Worm (Caenorhabditis elegans) whole organism, L3 larva: ENCODE data around the gene B0250.8.
A peak's percentile ranks its signal among the peaks of the same experiment; 100 is the strongest.

ENCODE experiments used
- R02D3.7 ChIP-seq: fragments of 150-350 bp; optimal IDR thresholded peaks from 2 replicates; lab custom pipeline; 2014; ENCODE audit warnings: missing biosample characterization, missing genetic modification characterization
- ZK546.5 ChIP-seq: sonication (generic microtip); optimal IDR thresholded peaks from 2 replicates; lab custom pipeline; 2017; ENCODE audit warnings: missing biosample characterization, missing genetic modification characterization
- aly-2 ChIP-seq: fragments of 150-350 bp; optimal IDR thresholded peaks from 2 replicates; lab custom pipeline; 2014; ENCODE audit warnings: missing biosample characterization, missing genetic modification characterization
- ama-1 ChIP-seq: fragments of 150-350 bp; optimal IDR thresholded peaks from 2 replicates; lab custom pipeline; 2018
- ceh-16 ChIP-seq: sonication (generic microtip); optimal IDR thresholded peaks from 2 replicates; lab custom pipeline; 2017; ENCODE audit warnings: missing biosample characterization, missing genetic modification characterization
- ceh-28 ChIP-seq: fragments of 150-350 bp; optimal IDR thresholded peaks from 2 replicates; lab custom pipeline; 2014; ENCODE audit warnings: missing biosample characterization, missing genetic modification reagents, missing genetic modification characterization
- ceh-82 ChIP-seq: fragments of 150-350 bp; optimal IDR thresholded peaks from 2 replicates; lab custom pipeline; 2014; ENCODE audit warnings: missing biosample characterization, missing genetic modification characterization
- ceh-9 ChIP-seq: sonication (generic microtip); optimal IDR thresholded peaks from 2 replicates; lab custom pipeline; 2018; ENCODE audit warnings: missing biosample characterization, missing genetic modification characterization
- daf-12 ChIP-seq: fragments of 150-350 bp; optimal IDR thresholded peaks from 2 replicates; lab custom pipeline; 2014; ENCODE audit warnings: missing biosample characterization, missing genetic modification reagents, missing genetic modification characterization
- egl-27 ChIP-seq: sonication (generic microtip); optimal IDR thresholded peaks from 4 replicates; lab custom pipeline; 2017; ENCODE audit warnings: missing biosample characterization, missing genetic modification reagents, missing genetic modification characterization
- egl-5 ChIP-seq: fragments of 150-350 bp; optimal IDR thresholded peaks from 2 replicates; lab custom pipeline; 2017; ENCODE audit warnings: missing biosample characterization, missing genetic modification reagents, missing genetic modification characterization, inconsistent platforms
- elt-1 ChIP-seq: fragments of 150-350 bp; optimal IDR thresholded peaks from 2 replicates; lab custom pipeline; 2014; ENCODE audit warnings: missing biosample characterization, missing genetic modification characterization
- elt-2 ChIP-seq: sonication (generic microtip); optimal IDR thresholded peaks from 2 replicates; lab custom pipeline; 2016; ENCODE audit warnings: missing genetic modification reagents, mild to moderate bottlenecking, missing genetic modification characterization, missing compliant biosample characterization
- elt-3 ChIP-seq, 3 experiments: fragments of 150-350 bp in 1 of 3; sonication (generic microtip) in 2 of 3; optimal IDR thresholded peaks; 2 replicates in 2 of 3; 4 replicates in 1 of 3; lab custom pipeline; 2014 to 2017; ENCODE audit warnings: missing biosample characterization in 3 of 3, missing genetic modification characterization in 3 of 3
- eor-1 ChIP-seq, 2 experiments: fragments of 150-350 bp; optimal IDR thresholded peaks; 2 replicates each; lab custom pipeline; 2014 to 2018; ENCODE audit warnings: missing biosample characterization in 2 of 2, missing genetic modification characterization in 2 of 2
- fkh-10 ChIP-seq: sonication (generic microtip); optimal IDR thresholded peaks from 2 replicates; lab custom pipeline; 2017; ENCODE audit warnings: missing biosample characterization, missing genetic modification reagents, missing genetic modification characterization
- fkh-2 ChIP-seq: fragments of 150-350 bp; optimal IDR thresholded peaks from 2 replicates; lab custom pipeline; 2014; ENCODE audit warnings: missing biosample characterization, missing genetic modification reagents, missing genetic modification characterization
- fos-1 ChIP-seq: fragments of 150-350 bp; optimal IDR thresholded peaks from 2 replicates; lab custom pipeline; 2014; ENCODE audit warnings: missing biosample characterization, missing genetic modification characterization
- hmg-11 ChIP-seq: sonication (generic microtip); optimal IDR thresholded peaks from 2 replicates; lab custom pipeline; 2016; ENCODE audit warnings: missing genetic modification characterization, missing compliant biosample characterization
- jun-1 ChIP-seq: fragments of 150-350 bp; optimal IDR thresholded peaks from 2 replicates; lab custom pipeline; 2014; ENCODE audit warnings: missing biosample characterization, missing genetic modification reagents, missing genetic modification characterization
- lin-15B ChIP-seq: fragments of 150-350 bp; optimal IDR thresholded peaks from 2 replicates; lab custom pipeline; 2014; ENCODE audit warnings: missing biosample characterization, missing genetic modification characterization
- lin-39 ChIP-seq: fragments of 150-350 bp; optimal IDR thresholded peaks from 2 replicates; lab custom pipeline; 2018; ENCODE audit warnings: missing biosample characterization, missing genetic modification reagents, missing genetic modification characterization
- lsy-12 ChIP-seq: sonication (generic microtip); optimal IDR thresholded peaks from 2 replicates; lab custom pipeline; 2016; ENCODE audit warnings: mild to moderate bottlenecking, missing genetic modification characterization, missing compliant biosample characterization
- mml-1 ChIP-seq: fragments of 150-350 bp; sonication (generic microtip); optimal IDR thresholded peaks from 3 replicates; lab custom pipeline; 2014; ENCODE audit warnings: missing biosample characterization, missing genetic modification characterization
- nfya-1 ChIP-seq: sonication (generic microtip); optimal IDR thresholded peaks from 2 replicates; lab custom pipeline; 2017; ENCODE audit warnings: missing genetic modification characterization, mild to moderate bottlenecking, missing compliant biosample characterization, antibody characterized with exemption, moderate library complexity; ENCODE audit not compliant: insufficient read depth
- nhr-12 ChIP-seq: fragments of 150-350 bp; optimal IDR thresholded peaks from 2 replicates; lab custom pipeline; 2014; ENCODE audit warnings: missing biosample characterization, missing genetic modification characterization
- nhr-23 ChIP-seq: fragments of 150-350 bp; optimal IDR thresholded peaks from 2 replicates; lab custom pipeline; 2014; ENCODE audit warnings: missing biosample characterization, missing genetic modification reagents, missing genetic modification characterization
- nhr-237 ChIP-seq: fragments of 150-350 bp; optimal IDR thresholded peaks from 2 replicates; lab custom pipeline; 2014; ENCODE audit warnings: missing biosample characterization, missing genetic modification characterization
- nhr-25 ChIP-seq: sonication (generic microtip); optimal IDR thresholded peaks from 2 replicates; lab custom pipeline; 2017; ENCODE audit warnings: missing biosample characterization, missing genetic modification characterization
- nhr-28 ChIP-seq: fragments of 150-350 bp; optimal IDR thresholded peaks from 2 replicates; lab custom pipeline; 2014; ENCODE audit warnings: missing biosample characterization, missing genetic modification characterization
- nhr-43 ChIP-seq: sonication (generic microtip); optimal IDR thresholded peaks from 2 replicates; lab custom pipeline; 2016; ENCODE audit warnings: mild to moderate bottlenecking, missing genetic modification characterization, missing compliant biosample characterization; ENCODE audit not compliant: poor library complexity, severe bottlenecking
- nhr-67 ChIP-seq: fragments of 150-350 bp; optimal IDR thresholded peaks from 2 replicates; lab custom pipeline; 2014; ENCODE audit warnings: missing biosample characterization, missing genetic modification characterization
- nhr-76 ChIP-seq: fragments of 150-350 bp; sonication (generic microtip); optimal IDR thresholded peaks from 5 replicates; lab custom pipeline; 2014; ENCODE audit warnings: missing biosample characterization, missing genetic modification characterization
- nhr-77 ChIP-seq: fragments of 150-350 bp; optimal IDR thresholded peaks from 2 replicates; lab custom pipeline; 2014; ENCODE audit warnings: missing biosample characterization, missing genetic modification characterization
- pha-4 ChIP-seq: fragments of 150-350 bp; optimal IDR thresholded peaks from 2 replicates; lab custom pipeline; 2014; ENCODE audit warnings: missing biosample characterization, missing genetic modification reagents, missing genetic modification characterization
- pqm-1 ChIP-seq: fragments of 150-350 bp; optimal IDR thresholded peaks from 2 replicates; lab custom pipeline; 2017; ENCODE audit warnings: missing biosample characterization, missing genetic modification characterization, inconsistent platforms
- sea-2 ChIP-seq: fragments of 150-350 bp; sonication (generic microtip); optimal IDR thresholded peaks from 4 replicates; lab custom pipeline; 2014; ENCODE audit warnings: missing biosample characterization, missing genetic modification reagents, missing genetic modification characterization
- skn-1 ChIP-seq: fragments of 150-350 bp; optimal IDR thresholded peaks from 2 replicates; lab custom pipeline; 2014; ENCODE audit warnings: missing biosample characterization, missing genetic modification characterization
- snpc-4 ChIP-seq: fragments of 150-350 bp; optimal IDR thresholded peaks from 2 replicates; lab custom pipeline; 2014; ENCODE audit warnings: missing biosample characterization, missing genetic modification characterization
- tbx-2 ChIP-seq: sonication (generic microtip); optimal IDR thresholded peaks from 2 replicates; lab custom pipeline; 2016; ENCODE audit warnings: mild to moderate bottlenecking, missing genetic modification characterization, missing compliant biosample characterization
- unc-39 ChIP-seq: sonication (generic microtip); optimal IDR thresholded peaks from 4 replicates; lab custom pipeline; 2017; ENCODE audit warnings: missing biosample characterization, missing genetic modification characterization
- unc-62 ChIP-seq: fragments of 150-350 bp; sonication (generic microtip); optimal IDR thresholded peaks from 4 replicates; lab custom pipeline; 2014; ENCODE audit warnings: missing biosample characterization, missing genetic modification reagents, missing genetic modification characterization
- zag-1 ChIP-seq: fragments of 150-350 bp; optimal IDR thresholded peaks from 2 replicates; lab custom pipeline; 2014; ENCODE audit warnings: missing biosample characterization, missing genetic modification characterization
- ztf-11 ChIP-seq: fragments of 150-350 bp; optimal IDR thresholded peaks from 2 replicates; lab custom pipeline; 2014; ENCODE audit warnings: missing biosample characterization, missing genetic modification characterization
- ztf-4 ChIP-seq: fragments of 150-350 bp; optimal IDR thresholded peaks from 2 replicates; lab custom pipeline; 2014; ENCODE audit warnings: missing biosample characterization, missing genetic modification characterization

B0250.8 gene

ce11 chrV:20486549-20486948 lies 16.3 kb upstream of the B0250.8 start:
- no peak for TF ChIP-seq nhr-23 (tag; lab: Kevin White, UChicago)
- peak; percentile 16 for TF ChIP-seq nfya-1 (tag; lab: Kevin White, UChicago)
- no peak for TF ChIP-seq elt-2
- no peak for TF ChIP-seq ztf-4 (tag; lab: Kevin White, UChicago)

- TF ChIP-seq nhr-76 (tag; lab: Kevin White, UChicago), result no peak
Observed at ce11 chrV:20485285-20485684, 15.0 kb upstream of the B0250.8 start, which contains the start of gene dhcr-7. TSS of gene dhcr-7 (minus strand) at chrV:20485385.

ce11 chrV:20480790-20481189 lies 10.5 kb upstream of the B0250.8 start:
- TF ChIP-seq nhr-12 (tag; lab: Kevin White, UChicago) (no peak), unc-39 (no peak), fkh-10 (GFP tag; lab: Kevin White, UChicago) (no peak), ZK546.5 (tag; lab: Kevin White, UChicago) (no peak), pqm-1 (no peak), jun-1 (no peak), zag-1 (tag; lab: Kevin White, UChicago) (no peak), R02D3.7 (tag; lab: Kevin White, UChicago) (no peak), ceh-82 (tag; lab: Kevin White, UChicago) (no peak), elt-1 (tag; lab: Kevin White, UChicago) (no peak), snpc-4 (tag; lab: Kevin White, UChicago) (no peak), elt-2 (no peak), nhr-67 (tag; lab: Kevin White, UChicago) (no peak), ceh-16 (no peak)

ce11 chrV:20479013-20479739 lies 8.9 kb upstream of the B0250.8 start, which contains the start of the genes calf-1 and rpl-2:
TSS of gene calf-1 (minus strand) at chrV:20479089.
TSS of gene rpl-2 (plus strand) at chrV:20479689.
- TF ChIP-seq ZK546.5 (tag; lab: Kevin White, UChicago) (no peak), nhr-237 (tag; lab: Kevin White, UChicago) (no peak), eor-1 (tag; optimal IDR thresholded peaks at IDR 0.05; lab: Kevin White, UChicago) (no peak), ceh-28 (tag; lab: Kevin White, UChicago) (peak; percentile 46), sea-2 (GFP tag; lab: Kevin White, UChicago) (no peak), unc-39 (no peak), nhr-12 (tag; lab: Kevin White, UChicago) (no peak), mml-1 (no peak), egl-5 (tag; lab: Kevin White, UChicago) (no peak), ztf-4 (tag; lab: Kevin White, UChicago) (no peak), ceh-16 (no peak), nfya-1 (tag; lab: Kevin White, UChicago) (peak; percentile 79), ama-1 (lab: Kevin White, UChicago) (peak; percentile 18), nhr-28 (tag; lab: Kevin White, UChicago) (no peak), lsy-12 (tag; lab: Kevin White, UChicago) (no peak), nhr-76 (tag; lab: Kevin White, UChicago) (no peak), nhr-67 (tag; lab: Kevin White, UChicago) (no peak), pqm-1 (no peak), nhr-43 (peak; percentile 44), aly-2 (no peak), nhr-77 (no peak), zag-1 (tag; lab: Kevin White, UChicago) (no peak), ztf-11 (tag; lab: Kevin White, UChicago) (no peak), nhr-25 (tag; lab: Kevin White, UChicago) (peak; percentile 44), egl-27 (tag; lab: Kevin White, UChicago) (no peak), lin-39 (tag; lab: Kevin White, UChicago) (peak; percentile 57), lin-15B (tag; lab: Kevin White, UChicago) (peak; percentile 69), fkh-2 (tag; lab: Kevin White, UChicago) (no peak), unc-62 (GFP tag; lab: Kevin White, UChicago) (no peak), elt-1 (tag; lab: Kevin White, UChicago) (no peak), tbx-2 (no peak), snpc-4 (tag; lab: Kevin White, UChicago) (no peak), ceh-82 (tag; lab: Kevin White, UChicago) (no peak), pha-4 (tag; lab: Kevin White, UChicago) (peak; percentile 81), daf-12 (tag; lab: Kevin White, UChicago) (no peak), elt-3 (tag; optimal IDR thresholded peaks at IDR 0.05; lab: Kevin White, UChicago) (no peak), ceh-9 (tag; lab: Kevin White, UChicago) (no peak), skn-1 (no peak), fos-1 (tag; lab: Kevin White, UChicago) (no peak), hmg-11 (tag; lab: Kevin White, UChicago) (peak; percentile 12), R02D3.7 (tag; lab: Kevin White, UChicago) (peak; percentile 93), fkh-10 (GFP tag; lab: Kevin White, UChicago) (no peak)
